Fruit fly (Drosophila melanogaster): Measurements from ENCODE around the gene CG10898.

DNA sequence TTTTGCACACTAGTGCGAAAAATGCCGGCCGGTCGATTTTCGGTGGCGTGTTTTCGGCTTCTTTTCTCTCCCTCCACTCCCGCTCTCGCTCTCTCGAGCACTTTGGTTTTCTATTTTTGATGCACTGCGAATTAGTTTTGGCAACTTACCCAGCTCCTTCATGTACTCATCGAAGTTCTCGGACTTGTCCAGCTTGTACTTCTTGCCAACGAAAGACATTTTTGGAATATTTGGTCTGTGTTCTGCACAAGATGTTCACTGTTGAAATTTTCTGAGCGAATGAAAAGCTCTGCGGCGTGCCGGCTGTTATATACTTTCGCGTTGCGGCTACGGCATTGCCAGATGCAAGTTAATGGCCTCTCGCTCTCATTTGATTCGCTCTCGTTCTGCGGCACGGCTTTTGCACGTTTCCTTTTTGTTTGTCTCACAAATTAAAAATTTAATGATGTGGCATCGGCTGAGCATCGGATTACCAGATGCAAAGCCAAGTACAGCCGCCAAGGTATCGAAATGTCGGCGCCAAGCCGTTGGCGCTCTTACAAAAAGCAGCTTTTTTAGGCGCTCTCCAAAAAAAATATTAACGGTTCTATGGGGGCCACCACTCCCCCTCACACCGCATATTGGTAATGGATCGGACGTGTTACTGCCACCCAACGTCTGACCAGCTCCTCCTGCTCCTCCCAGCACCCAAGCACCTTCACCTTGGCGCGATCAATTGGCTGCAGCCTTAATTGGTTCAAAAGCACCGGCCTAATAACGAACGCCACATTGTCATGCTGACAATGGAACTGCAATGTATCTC, 9.4 kb downstream of the CG10898 start, which contains the start of the genes fabp and sea:
- no peak for TF ChIP-seq Sin3A (optimal IDR thresholded peaks at IDR 0.05)
- no peak for TF ChIP-seq h (optimal IDR thresholded peaks at IDR 0.05)
- no peak for TF ChIP-seq psq (optimal IDR thresholded peaks at IDR 0.05)
- TF ChIP-seq insv (optimal IDR thresholded peaks at IDR 0.05), result no peak
